Fruit fly (Drosophila melanogaster): ENCODE results near the gene Ptpmeg.

DNA sequence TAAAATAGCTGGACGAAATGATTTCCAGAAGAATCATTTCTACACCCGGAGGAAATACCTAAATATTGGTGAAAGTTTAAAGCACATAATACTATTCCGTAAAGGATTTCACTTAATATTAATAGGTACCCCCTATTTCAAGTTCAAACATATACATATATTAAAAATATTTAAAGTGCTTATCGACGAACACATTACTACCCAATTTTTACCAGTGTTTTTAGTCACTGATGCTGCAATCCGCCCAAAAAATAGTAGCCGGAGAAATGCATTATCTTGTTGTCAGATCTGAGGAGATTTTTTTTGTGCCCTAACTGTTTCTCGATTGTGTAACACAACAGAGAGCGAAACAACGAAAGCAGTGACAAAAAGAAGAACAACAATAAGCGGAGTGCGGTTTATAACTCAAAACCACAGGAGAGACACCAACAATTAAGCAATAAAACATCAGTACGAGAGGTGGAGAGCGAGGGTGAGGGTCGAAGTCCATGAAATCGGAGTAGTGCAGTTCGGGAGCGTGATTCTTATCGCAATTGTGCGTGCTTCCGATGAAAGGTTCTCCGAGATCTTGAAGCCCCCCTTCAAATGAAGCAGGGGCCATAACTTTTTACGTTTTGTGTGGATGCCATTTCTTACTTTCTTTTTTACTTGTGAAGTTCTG, 53.1 kb downstream of the Ptpmeg start:
- TF ChIP-seq CG2202 (tag; optimal IDR thresholded peaks at IDR 0.05) (peak; percentile 30), PHDP (tag; optimal IDR thresholded peaks at IDR 0.05) (no peak), CG11695 (GFP tag; IDR thresholded peaks at IDR 0.05) (no peak), tx (GFP tag; optimal IDR thresholded peaks at IDR 0.05) (no peak), sd (tag; optimal IDR thresholded peaks at IDR 0.05) (no peak), stwl (tag; optimal IDR thresholded peaks at IDR 0.05) (no peak), CG12236 (GFP tag; optimal IDR thresholded peaks at IDR 0.05) (no peak), Kr (GFP tag; optimal IDR thresholded peaks at IDR 0.05) (no peak), luna (GFP tag; optimal IDR thresholded peaks at IDR 0.05) (no peak)

Measured in whole organism, embryonic.